Worm (Caenorhabditis elegans) whole organism, young adult: ENCODE measurements around the gene fut-4.

Experiments
- B0261.1 ChIP-seq: sonication (generic microtip); optimal IDR thresholded peaks from 2 replicates; lab custom pipeline; 2016; ENCODE audit warnings: mild to moderate bottlenecking, missing genetic modification characterization, moderate library complexity, missing compliant biosample characterization
- C06A6.2 ChIP-seq: fragments of 200-800 bp; sonication (Bioruptor generic); conservative IDR thresholded peaks from 2 replicates; pipeline ENCODE4 v1.3.6; 2022; ENCODE audit warnings: missing genetic modification characterization, missing compliant biosample characterization
- F22D6.2 ChIP-seq: sonication (generic microtip); optimal IDR thresholded peaks from 2 replicates; lab custom pipeline; 2016; ENCODE audit warnings: mild to moderate bottlenecking, missing genetic modification characterization, missing compliant biosample characterization
- F23B12.7 ChIP-seq: sonication (generic microtip); optimal IDR thresholded peaks from 2 replicates; lab custom pipeline; 2017; ENCODE audit warnings: missing genetic modification characterization, mild to moderate bottlenecking, missing compliant biosample characterization, antibody characterized with exemption, moderate library complexity; ENCODE audit not compliant: insufficient read depth
- F39B2.1 ChIP-seq: fragments of 200-800 bp; sonication (Bioruptor generic); IDR thresholded peaks from 2 replicates; pipeline ENCODE4 v1.3.6; 2022; ENCODE audit warnings: missing genetic modification reagents, missing genetic modification characterization, missing compliant biosample characterization
- F57A8.1 ChIP-seq: fragments of 200-800 bp; sonication (Bioruptor generic); optimal IDR thresholded peaks from 2 replicates; lab custom pipeline; 2018; ENCODE audit warnings: mild to moderate bottlenecking, missing genetic modification characterization, moderate library complexity, missing compliant biosample characterization
- Y56A3A.18 ChIP-seq: fragments of 200-800 bp; sonication (Bioruptor generic); IDR thresholded peaks from 2 replicates; pipeline ENCODE4 v1.3.6; 2022; ENCODE audit warnings: missing genetic modification reagents, missing genetic modification characterization, missing compliant biosample characterization
- akir-1 ChIP-seq: fragments of 200-800 bp; sonication (Bioruptor generic); optimal IDR thresholded peaks from 2 replicates; lab custom pipeline; 2018; ENCODE audit warnings: mild to moderate bottlenecking, missing genetic modification characterization, moderate library complexity, missing compliant biosample characterization
- ama-1 ChIP-seq, 3 experiments: fragments of 150-350 bp in 1 of 3; sonication (generic microtip) in 2 of 3; optimal IDR thresholded peaks; 2 replicates each; lab custom pipeline; 2014 to 2018; ENCODE audit warnings: missing biosample characterization in 2 of 3, missing genetic modification characterization in 2 of 3, missing genetic modification reagents in 2 of 3
- ccch-3 ChIP-seq: fragments of 200-800 bp; sonication (Bioruptor generic); optimal IDR thresholded peaks from 2 replicates; lab custom pipeline; 2018; ENCODE audit warnings: mild to moderate bottlenecking, missing genetic modification characterization, missing compliant biosample characterization
- ceh-40 ChIP-seq: fragments of 200-800 bp; sonication (Bioruptor generic); IDR thresholded peaks from 2 replicates; pipeline ENCODE4 v1.3.6; 2022; ENCODE audit warnings: missing genetic modification characterization, missing compliant biosample characterization
- chd-7 ChIP-seq: sonication (generic microtip); optimal IDR thresholded peaks from 2 replicates; lab custom pipeline; 2016; ENCODE audit warnings: mild to moderate bottlenecking, missing genetic modification characterization, moderate library complexity, missing compliant biosample characterization
- die-1 ChIP-seq: sonication (generic microtip); optimal IDR thresholded peaks from 2 replicates; lab custom pipeline; 2016; ENCODE audit warnings: missing genotype, mild to moderate bottlenecking, missing genetic modification characterization, missing compliant biosample characterization
- dox-1 ChIP-seq: fragments of 200-800 bp; sonication (Bioruptor generic); IDR thresholded peaks from 2 replicates; pipeline ENCODE4 v1.3.6; 2022; ENCODE audit warnings: missing genetic modification reagents, missing genetic modification characterization, missing compliant biosample characterization
- egl-18 ChIP-seq: fragments of 200-800 bp; sonication (Bioruptor generic); IDR thresholded peaks from 2 replicates; pipeline ENCODE4 v1.3.6; 2022; ENCODE audit warnings: missing genetic modification reagents, missing genetic modification characterization, missing compliant biosample characterization
- ekl-4 ChIP-seq: fragments of 200-800 bp; sonication (Bioruptor generic); IDR thresholded peaks from 2 replicates; pipeline ENCODE4 v1.3.6; 2022; ENCODE audit warnings: missing genetic modification reagents, missing genetic modification characterization, missing compliant biosample characterization
- him-1 ChIP-seq: sonication (generic microtip); optimal IDR thresholded peaks from 2 replicates; lab custom pipeline; 2016; ENCODE audit warnings: missing genotype, missing genetic modification reagents, missing genetic modification characterization, missing compliant biosample characterization
- hrde-1 ChIP-seq: sonication (generic microtip); optimal IDR thresholded peaks from 2 replicates; lab custom pipeline; 2016; ENCODE audit warnings: missing genetic modification characterization, mild to moderate bottlenecking, missing compliant biosample characterization, moderate library complexity, missing genotype, missing genetic modification reagents, borderline replicate concordance
- let-607 ChIP-seq, 2 experiments: fragments of 200-800 bp in 1 of 2; sonication (Bioruptor generic) in 1 of 2; sonication (generic microtip) in 1 of 2; optimal IDR thresholded peaks; 2 replicates each; lab custom pipeline; 2016 to 2018; ENCODE audit warnings: mild to moderate bottlenecking in 2 of 2, missing compliant biosample characterization in 2 of 2, missing genetic modification characterization in 2 of 2, moderate library complexity in 2 of 2, missing genotype in 1 of 2
- lin-26 ChIP-seq: fragments of 200-800 bp; sonication (Bioruptor generic); IDR thresholded peaks from 2 replicates; pipeline ENCODE4 v1.3.6; 2022; ENCODE audit warnings: missing genetic modification reagents, missing genetic modification characterization, missing compliant biosample characterization
- lin-35 ChIP-seq, 3 experiments: fragments of 150-350 bp in 2 of 3; sonication (generic microtip) in 1 of 3; optimal IDR thresholded peaks; 2 replicates each; lab custom pipeline; 2014 to 2018; ENCODE audit warnings: missing biosample characterization in 3 of 3, missing genetic modification characterization in 3 of 3, missing genetic modification reagents in 3 of 3
- lin-40 ChIP-seq: sonication (generic microtip); optimal IDR thresholded peaks from 2 replicates; lab custom pipeline; 2016; ENCODE audit warnings: missing genetic modification characterization, mild to moderate bottlenecking, missing compliant biosample characterization, missing genotype, missing genetic modification reagents
- madf-3 ChIP-seq: fragments of 200-800 bp; sonication (Bioruptor generic); IDR thresholded peaks from 2 replicates; pipeline ENCODE4 v1.3.6; 2022; ENCODE audit warnings: missing genetic modification reagents, missing genetic modification characterization, missing compliant biosample characterization
- mcd-1 ChIP-seq: fragments of 200-800 bp; sonication (Bioruptor generic); IDR thresholded peaks from 2 replicates; pipeline ENCODE4 v1.3.6; 2022; ENCODE audit warnings: missing genetic modification reagents, missing genetic modification characterization, missing compliant biosample characterization
- mes-4 ChIP-seq: sonication (generic microtip); optimal IDR thresholded peaks from 2 replicates; lab custom pipeline; 2016; ENCODE audit warnings: missing genotype, missing genetic modification characterization, missing compliant biosample characterization
- nhr-120 ChIP-seq: fragments of 200-800 bp; sonication (Bioruptor generic); IDR thresholded peaks from 2 replicates; pipeline ENCODE4 v1.3.6; 2022; ENCODE audit warnings: missing genetic modification characterization, missing compliant biosample characterization
- nhr-27 ChIP-seq: fragments of 200-800 bp; sonication (Bioruptor generic); optimal IDR thresholded peaks from 2 replicates; lab custom pipeline; 2018; ENCODE audit warnings: mild to moderate bottlenecking, missing genetic modification characterization, moderate library complexity, missing compliant biosample characterization
- pha-4 ChIP-seq: fragments of 150-350 bp; sonication (generic microtip); optimal IDR thresholded peaks from 2 replicates; lab custom pipeline; 2014; ENCODE audit warnings: missing biosample characterization, missing genetic modification reagents, missing genetic modification characterization
- rcor-1 ChIP-seq: fragments of 200-800 bp; sonication (Bioruptor generic); IDR thresholded peaks from 2 replicates; pipeline ENCODE4 v1.3.6; 2022; ENCODE audit warnings: missing genetic modification reagents, missing genetic modification characterization, missing compliant biosample characterization
- sdz-38 ChIP-seq: sonication (generic microtip); optimal IDR thresholded peaks from 2 replicates; lab custom pipeline; 2016; ENCODE audit warnings: missing genotype, missing genetic modification characterization, missing compliant biosample characterization
- somi-1 ChIP-seq: fragments of 200-800 bp; sonication (Bioruptor generic); optimal IDR thresholded peaks from 2 replicates; lab custom pipeline; 2018; ENCODE audit warnings: mild to moderate bottlenecking, missing genetic modification characterization, missing compliant biosample characterization
- sptf-2 ChIP-seq: fragments of 200-800 bp; sonication (Bioruptor generic); optimal IDR thresholded peaks from 2 replicates; lab custom pipeline; 2018; ENCODE audit warnings: mild to moderate bottlenecking, missing genetic modification characterization, missing compliant biosample characterization
- unc-130 ChIP-seq: sonication (generic microtip); optimal IDR thresholded peaks from 2 replicates; lab custom pipeline; 2016; ENCODE audit warnings: missing genetic modification reagents, missing genetic modification characterization, missing compliant biosample characterization
- xnd-1 ChIP-seq: sonication (generic microtip); optimal IDR thresholded peaks from 2 replicates; lab custom pipeline; 2016; ENCODE audit warnings: missing genotype, missing genetic modification reagents, missing genetic modification characterization, missing compliant biosample characterization

The fut-4 gene

ce11 chrII:2822435-2822920 lies at the start of gene fut-4, which contains the start of gene K12H6.10:
Gene fut-4, minus strand, starts transcription at chrII:2822535.
Gene K12H6.10, plus strand, starts transcription at chrII:2822870.
- no peak for TF ChIP-seq ceh-40
- no peak for TF ChIP-seq mcd-1 (GFP tag; lab: Robert Waterston, UW)
- no peak for TF ChIP-seq let-607 (tag; optimal IDR thresholded peaks at IDR 0.05; lab: Kevin White, UChicago)
- TF ChIP-seq dox-1 (GFP tag; lab: Robert Waterston, UW), result no peak
- TF ChIP-seq ccch-3 (GFP tag; lab: Kevin White, UChicago), result no peak
- no peak for TF ChIP-seq F22D6.2
- TF ChIP-seq chd-7, result no peak
- no peak for TF ChIP-seq lin-35 (GFP tag; optimal IDR thresholded peaks at IDR 0.05; lab: Kevin White, UChicago)
- no peak for TF ChIP-seq somi-1 (GFP tag; lab: Kevin White, UChicago)
- TF ChIP-seq sdz-38 (tag; lab: Kevin White, UChicago), result no peak
- TF ChIP-seq F23B12.7 (tag; lab: Kevin White, UChicago), result no peak

DNA sequence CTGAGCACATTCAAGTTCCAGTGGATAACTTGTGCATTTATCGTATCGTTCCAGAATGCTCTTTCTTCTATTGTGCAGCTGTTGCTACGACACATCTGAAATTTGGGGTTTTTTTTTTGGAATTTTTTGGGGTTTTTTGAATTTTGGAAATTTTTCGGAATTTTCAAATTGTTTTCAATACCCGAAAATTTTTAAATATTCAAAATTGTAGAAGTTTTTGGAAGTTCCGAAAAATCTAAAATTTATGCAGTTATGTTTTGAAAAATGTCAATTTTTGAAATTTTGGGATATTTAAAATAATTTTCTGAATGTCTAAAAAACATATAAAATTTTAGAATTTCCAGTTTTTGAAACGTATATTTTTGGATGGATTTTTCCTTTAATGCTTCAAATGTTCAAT lies 49.5 kb upstream of the fut-4 start, which contains the start of gene Y110A2AL.10:
TSS of gene Y110A2AL.10 (minus strand) at position 101 of the 400 bp plus-strand sequence.
- TF ChIP-seq xnd-1 (no peak), hrde-1 (tag; lab: Kevin White, UChicago) (no peak), him-1 (tag; lab: Kevin White, UChicago) (no peak), C06A6.2 (GFP tag; lab: Robert Waterston, UW) (no peak), akir-1 (GFP tag; lab: Kevin White, UChicago) (no peak), pha-4 (tag; lab: Kevin White, UChicago) (no peak), lin-26 (GFP tag; lab: Robert Waterston, UW) (no peak), sptf-2 (GFP tag; lab: Kevin White, UChicago) (no peak)
- TF ChIP-seq, all 124 proteins: peak for 0

- TF ChIP-seq nhr-27 (tag; lab: Kevin White, UChicago) (no peak), ama-1 (optimal IDR thresholded peaks at IDR 0.05; lab: Kevin White, UChicago) (no peak), ama-1 (GFP tag; optimal IDR thresholded peaks at IDR 0.05; lab: Kevin White, UChicago) (no peak), unc-130 (GFP tag; lab: Kevin White, UChicago) (no peak), lin-40 (tag; lab: Kevin White, UChicago) (no peak), nhr-120 (GFP tag; lab: Robert Waterston, UW) (no peak), F57A8.1 (no peak), ekl-4 (no peak), egl-18 (GFP tag; lab: Robert Waterston, UW) (no peak), mes-4 (no peak), sdz-38 (tag; lab: Kevin White, UChicago) (no peak), rcor-1 (GFP tag; lab: Robert Waterston, UW) (no peak), let-607 (tag; optimal IDR thresholded peaks at IDR 0.05; lab: Kevin White, UChicago) (no peak), madf-3 (no peak), B0261.1 (tag; lab: Kevin White, UChicago) (no peak), Y56A3A.18 (GFP tag; lab: Robert Waterston, UW) (no peak), F39B2.1 (GFP tag; lab: Robert Waterston, UW) (no peak), die-1 (tag; lab: Kevin White, UChicago) (no peak)
- TF ChIP-seq, all 124 proteins: peak for 0
These were observed 45.4 kb upstream of the fut-4 start, which contains the start of gene Y110A2AL.2 for ce11 chrII:2867701-2868100. Gene Y110A2AL.2, plus strand, starts transcription at chrII:2868001.
